Fruit fly (Drosophila melanogaster): ENCODE measurements around the gene Ilp7.
A peak's percentile ranks its signal among the peaks of the same experiment; 100 is the strongest.

The Ilp7 gene

dm6 chrX:3686469-3687410, 19.3 kb downstream of the Ilp7 start (continued):
- TF ChIP-seq salr (GFP tag; optimal IDR thresholded peaks at IDR 0.05) (peak; percentile 62 to 84), esn (GFP tag; optimal IDR thresholded peaks at IDR 0.05) (peak; percentile 91), CG11902 (GFP tag; optimal IDR thresholded peaks at IDR 0.05) (peak; percentile 84), CG9139 (GFP tag; optimal IDR thresholded peaks at IDR 0.05) (peak; percentile 82), CG1621 (tag; optimal IDR thresholded peaks at IDR 0.05) (peak; percentile 90), CG6163 (GFP tag; IDR thresholded peaks at IDR 0.05) (peak; percentile 84; the same call in 2 of the 3 replicates), pdm3 (GFP tag; optimal IDR thresholded peaks at IDR 0.05) (peak; percentile 92), OdsH (GFP tag; optimal IDR thresholded peaks at IDR 0.05) (peak; percentile 87), CG15336 (GFP tag; IDR thresholded peaks at IDR 0.05) (peak; percentile 88), CG34406 (GFP tag; optimal IDR thresholded peaks at IDR 0.05) (peak; percentile 89)

dm6 chrX:3687837-3688375, 20.5 kb downstream of the Ilp7 start:
- TF ChIP-seq Hr39 (GFP tag; optimal IDR thresholded peaks at IDR 0.05), result peak; percentile 78
- TF ChIP-seq lz (GFP tag; optimal IDR thresholded peaks at IDR 0.05), result peak; percentile 81
- no peak for TF ChIP-seq fkh (GFP tag; optimal IDR thresholded peaks at IDR 0.05)
- TF ChIP-seq CG11902 (GFP tag; optimal IDR thresholded peaks at IDR 0.05), result peak; percentile 31
- peak; percentile 70 for TF ChIP-seq Lpt (GFP tag; optimal IDR thresholded peaks at IDR 0.05)
- TF ChIP-seq CG6163 (GFP tag; IDR thresholded peaks at IDR 0.05), result peak; percentile 92
- TF ChIP-seq Met (GFP tag; optimal IDR thresholded peaks at IDR 0.05), result peak; percentile 81
- no peak for TF ChIP-seq Hr38 (GFP tag; optimal IDR thresholded peaks at IDR 0.05)
- no peak for TF ChIP-seq Eip93F (GFP tag; optimal IDR thresholded peaks at IDR 0.05)
- peak; percentile 76 for TF ChIP-seq CG31627 (GFP tag; optimal IDR thresholded peaks at IDR 0.05)
- TF ChIP-seq topi (GFP tag; optimal IDR thresholded peaks at IDR 0.05), result peak; percentile 76
- peak; percentile 68 for TF ChIP-seq CG11762 (GFP tag; optimal IDR thresholded peaks at IDR 0.05; ENCODE audit: insufficient read depth)
- TF ChIP-seq CG6276 (GFP tag; optimal IDR thresholded peaks at IDR 0.05), result peak; percentile 77
- peak; percentile 62 for TF ChIP-seq CG6854 (GFP tag; optimal IDR thresholded peaks at IDR 0.05)
- peak; percentile 70 for TF ChIP-seq dac (GFP tag; optimal IDR thresholded peaks at IDR 0.05)
- peak; percentile 86 for TF ChIP-seq net (GFP tag; optimal IDR thresholded peaks at IDR 0.05)
- TF ChIP-seq CG4318 (GFP tag; optimal IDR thresholded peaks at IDR 0.05), result peak; percentile 69
- peak; percentile 68 for TF ChIP-seq Smox (GFP tag; optimal IDR thresholded peaks at IDR 0.05)
- peak; percentile 62 for TF ChIP-seq Ets21C (GFP tag; optimal IDR thresholded peaks at IDR 0.05)
- peak; percentile 60 for TF ChIP-seq CG6808 (GFP tag; optimal IDR thresholded peaks at IDR 0.05)
- TF ChIP-seq CG16779 (tag; optimal IDR thresholded peaks at IDR 0.05), result peak; percentile 50
- peak; percentile 80 for TF ChIP-seq Ets96B (tag; optimal IDR thresholded peaks at IDR 0.05)
- peak; percentile 56 for TF ChIP-seq spab (GFP tag; optimal IDR thresholded peaks at IDR 0.05)
- peak; percentile 61 for TF ChIP-seq CG3032 (tag; optimal IDR thresholded peaks at IDR 0.05)
- TF ChIP-seq CG32006 (GFP tag; optimal IDR thresholded peaks at IDR 0.05), result peak; percentile 87
- TF ChIP-seq CG9139 (GFP tag; optimal IDR thresholded peaks at IDR 0.05), result peak; percentile 16
- TF ChIP-seq svp (GFP tag), result peak; percentile 90
- TF ChIP-seq Sox14 (GFP tag; optimal IDR thresholded peaks at IDR 0.05), result peak; percentile 83
- TF ChIP-seq Blimp-1 (GFP tag; optimal IDR thresholded peaks at IDR 0.05), result no peak
- TF ChIP-seq Gug (GFP tag; IDR thresholded peaks at IDR 0.05), result peak; percentile 83
- peak; percentile 77 for TF ChIP-seq CG10669 (GFP tag; optimal IDR thresholded peaks at IDR 0.05)
- peak; percentile 53 to 75 for TF ChIP-seq salr (GFP tag; optimal IDR thresholded peaks at IDR 0.05)
- TF ChIP-seq CG34406 (GFP tag; optimal IDR thresholded peaks at IDR 0.05), result peak; percentile 68
- peak; percentile 92 for TF ChIP-seq Eip78C (GFP tag)
- TF ChIP-seq CG11294 (GFP tag; IDR thresholded peaks at IDR 0.05), result peak; percentile 64
- peak; percentile 85 for TF ChIP-seq Hr4 (GFP tag; optimal IDR thresholded peaks at IDR 0.05)
- no peak for TF ChIP-seq fd85E (GFP tag; optimal IDR thresholded peaks at IDR 0.05)
- peak; percentile 73 for TF ChIP-seq dsx (GFP tag; optimal IDR thresholded peaks at IDR 0.05; ENCODE audit: poor library complexity, severe bottlenecking)
- TF ChIP-seq achi (GFP tag; optimal IDR thresholded peaks at IDR 0.05), result peak; percentile 76
- TF ChIP-seq vri (GFP tag; optimal IDR thresholded peaks at IDR 0.05), result peak; percentile 52
- peak; percentile 90 for TF ChIP-seq eg (GFP tag; IDR thresholded peaks at IDR 0.05)
